Worm (Caenorhabditis elegans) whole organism, mixed stage, embryonic: ENCODE results near the gene JC8.7.

Experiments used
- M03D4.4 ChIP-seq: sonication (generic microtip); optimal IDR thresholded peaks from 2 replicates; lab custom pipeline; 2017; ENCODE audit warnings: mild to moderate bottlenecking, missing genetic modification characterization, missing compliant biosample characterization
- mep-1 ChIP-seq: fragments of 150-350 bp; optimal IDR thresholded peaks from 2 replicates; lab custom pipeline; 2017; ENCODE audit warnings: missing biosample characterization, missing genetic modification reagents, missing genetic modification characterization, inconsistent platforms
- nhr-28 ChIP-seq: fragments of 150-350 bp; optimal IDR thresholded peaks from 2 replicates; lab custom pipeline; 2014; ENCODE audit warnings: missing biosample characterization, missing genetic modification characterization
- nhr-76 ChIP-seq: sonication (generic microtip); optimal IDR thresholded peaks from 2 replicates; lab custom pipeline; 2017; ENCODE audit warnings: missing biosample characterization, missing genetic modification characterization
- pha-4 ChIP-seq: fragments of 150-350 bp; optimal IDR thresholded peaks from 2 replicates; lab custom pipeline; 2018; ENCODE audit warnings: missing biosample characterization, missing genetic modification reagents, missing genetic modification characterization
- snpc-4 ChIP-seq: fragments of 150-350 bp; optimal IDR thresholded peaks from 2 replicates; lab custom pipeline; 2014; ENCODE audit warnings: missing biosample characterization, missing genetic modification characterization
- sptf-1 ChIP-seq: sonication (generic microtip); optimal IDR thresholded peaks from 2 replicates; lab custom pipeline; 2017; ENCODE audit warnings: mild to moderate bottlenecking, missing genetic modification characterization, moderate library complexity, missing compliant biosample characterization
- tbx-8 ChIP-seq: fragments of 200-800 bp; sonication (Bioruptor generic); optimal IDR thresholded peaks from 2 replicates; lab custom pipeline; 2018; ENCODE audit warnings: mild to moderate bottlenecking, missing genetic modification characterization, moderate library complexity, missing compliant biosample characterization
- unc-62 ChIP-seq: fragments of 150-350 bp; optimal IDR thresholded peaks from 2 replicates; lab custom pipeline; 2014; ENCODE audit warnings: missing biosample characterization, missing genetic modification reagents, missing genetic modification characterization

- TF ChIP-seq tbx-8 (no peak), mep-1 (no peak), nhr-76 (no peak), M03D4.4 (tag; lab: Kevin White, UChicago) (no peak), snpc-4 (tag; lab: Kevin White, UChicago) (no peak), pha-4 (tag; lab: Kevin White, UChicago) (no peak), nhr-28 (tag; lab: Kevin White, UChicago) (no peak), sptf-1 (tag; lab: Kevin White, UChicago) (no peak), unc-62 (GFP tag; lab: Kevin White, UChicago) (no peak)
Measured at ce11 chrIV:13240842-13241143, 6.3 kb upstream of the JC8.7 start, which contains the start of gene lin-54.
